Worm (Caenorhabditis elegans) whole organism, young adult: Measurements from ENCODE around the gene mog-4.

Experiments
- F49E8.2 ChIP-seq: sonication (generic microtip); optimal IDR thresholded peaks from 3 replicates; lab custom pipeline; 2017; ENCODE audit warnings: missing genetic modification characterization, mild to moderate bottlenecking, missing compliant biosample characterization, antibody characterized with exemption, moderate library complexity; ENCODE audit not compliant: insufficient read depth
- F52B5.7 ChIP-seq: sonication (generic microtip); optimal IDR thresholded peaks from 2 replicates; lab custom pipeline; 2016; ENCODE audit warnings: mild to moderate bottlenecking, missing genetic modification characterization, missing compliant biosample characterization
- ZK185.1 ChIP-seq: sonication (generic microtip); optimal IDR thresholded peaks from 2 replicates; lab custom pipeline; 2016; ENCODE audit warnings: mild to moderate bottlenecking, missing genetic modification characterization, missing compliant biosample characterization; ENCODE audit not compliant: poor library complexity, severe bottlenecking
- ama-1 ChIP-seq, 3 experiments: fragments of 150-350 bp in 1 of 3; sonication (generic microtip) in 2 of 3; optimal IDR thresholded peaks; 2 replicates each; lab custom pipeline; 2014 to 2018; ENCODE audit warnings: missing biosample characterization in 2 of 3, missing genetic modification characterization in 2 of 3, missing genetic modification reagents in 2 of 3
- ceh-91 ChIP-seq: fragments of 200-800 bp; sonication (Bioruptor generic); IDR thresholded peaks from 2 replicates; pipeline ENCODE4 v1.3.6; 2022; ENCODE audit warnings: missing genetic modification reagents, missing genetic modification characterization, missing compliant biosample characterization
- egl-44 ChIP-seq: fragments of 200-800 bp; sonication (Bioruptor generic); IDR thresholded peaks from 2 replicates; pipeline ENCODE4 v1.3.6; 2022; ENCODE audit warnings: missing genetic modification reagents, missing genetic modification characterization, missing compliant biosample characterization
- let-607 ChIP-seq, 2 experiments: fragments of 200-800 bp in 1 of 2; sonication (Bioruptor generic) in 1 of 2; sonication (generic microtip) in 1 of 2; optimal IDR thresholded peaks; 2 replicates each; lab custom pipeline; 2016 to 2018; ENCODE audit warnings: mild to moderate bottlenecking in 2 of 2, missing compliant biosample characterization in 2 of 2, missing genetic modification characterization in 2 of 2, moderate library complexity in 2 of 2, missing genotype in 1 of 2
- lir-1 ChIP-seq: fragments of 200-800 bp; sonication (Bioruptor generic); conservative IDR thresholded peaks from 2 replicates; pipeline ENCODE4 v1.3.6; 2022; ENCODE audit warnings: missing genetic modification reagents, missing genetic modification characterization, missing compliant biosample characterization
- lsy-27 ChIP-seq: sonication (generic microtip); optimal IDR thresholded peaks from 2 replicates; lab custom pipeline; 2017; ENCODE audit warnings: missing genetic modification characterization, mild to moderate bottlenecking, missing compliant biosample characterization, antibody characterized with exemption, missing genotype, borderline replicate concordance; ENCODE audit not compliant: insufficient read depth
- nhr-80 ChIP-seq: sonication (generic microtip); optimal IDR thresholded peaks from 2 replicates; lab custom pipeline; 2016; ENCODE audit warnings: missing genetic modification characterization, missing compliant biosample characterization
- pha-4 ChIP-seq: fragments of 150-350 bp; sonication (generic microtip); optimal IDR thresholded peaks from 2 replicates; lab custom pipeline; 2014; ENCODE audit warnings: missing biosample characterization, missing genetic modification reagents, missing genetic modification characterization
- snpc-4 ChIP-seq, 5 experiments: fragments of 150-350 bp in 1 of 5; sonication (generic microtip) in 4 of 5; optimal IDR thresholded peaks; 2 replicates each; lab custom pipeline; 2014 to 2018; ENCODE audit warnings: missing genetic modification characterization in 5 of 5, missing biosample characterization in 3 of 5, antibody characterized with exemption in 2 of 5, mild to moderate bottlenecking in 2 of 5, missing compliant biosample characterization in 2 of 5, missing genotype in 2 of 5, moderate library complexity in 2 of 5, missing genetic modification reagents in 1 of 5
- unc-62 ChIP-seq: fragments of 150-350 bp; optimal IDR thresholded peaks from 2 replicates; lab custom pipeline; 2014; ENCODE audit warnings: missing biosample characterization, missing genetic modification reagents, missing genetic modification characterization

DNA sequence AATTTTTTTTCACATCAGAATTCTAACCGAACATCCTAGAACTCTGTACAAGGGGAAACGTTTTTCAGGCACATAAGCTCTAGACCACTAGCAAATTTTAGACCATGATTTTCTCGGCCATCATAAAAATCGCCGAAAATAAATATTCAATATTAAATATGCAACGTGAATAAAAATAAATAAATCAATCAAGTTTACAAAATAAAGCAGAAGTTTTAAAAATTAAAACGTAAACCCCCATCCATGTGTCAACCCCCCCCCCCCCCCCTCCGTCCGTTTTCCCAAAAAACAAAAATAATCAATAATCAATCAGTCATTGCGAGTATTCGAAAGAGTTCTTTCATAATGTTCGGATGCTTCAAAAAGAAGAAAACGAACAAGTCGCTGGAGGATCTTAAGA is 31.9 kb upstream of the mog-4 start, which contains the start of gene catp-4:
- no peak for TF ChIP-seq snpc-4 (GFP tag; optimal IDR thresholded peaks at IDR 0.05; lab: Kevin White, UChicago)
- TF ChIP-seq snpc-4 (tag; optimal IDR thresholded peaks at IDR 0.05; lab: Kevin White, UChicago), result no peak
- TF ChIP-seq pha-4 (tag; lab: Kevin White, UChicago), result no peak
- TF ChIP-seq F49E8.2 (tag; lab: Kevin White, UChicago), result no peak
- TF ChIP-seq egl-44 (GFP tag; lab: Robert Waterston, UW), result no peak
- TF ChIP-seq unc-62 (GFP tag; lab: Kevin White, UChicago), result no peak
- TF ChIP-seq ama-1 (optimal IDR thresholded peaks at IDR 0.05; lab: Kevin White, UChicago), result no peak
- no peak for TF ChIP-seq ama-1 (GFP tag; optimal IDR thresholded peaks at IDR 0.05; lab: Kevin White, UChicago)
- no peak for TF ChIP-seq F52B5.7 (tag; lab: Kevin White, UChicago)
- no peak for TF ChIP-seq ceh-91 (GFP tag; lab: Robert Waterston, UW)
- TF ChIP-seq ZK185.1 (tag; lab: Kevin White, UChicago), result no peak
- no peak for TF ChIP-seq lsy-27
- TF ChIP-seq let-607 (tag; optimal IDR thresholded peaks at IDR 0.05; lab: Kevin White, UChicago), result no peak
- TF ChIP-seq nhr-80 (tag; lab: Kevin White, UChicago), result no peak
- no peak for TF ChIP-seq lir-1 (GFP tag; lab: Robert Waterston, UW)
